Worm (Caenorhabditis elegans) whole organism, mixed stage, embryonic: ENCODE data around the gene Y75B12B.1.

Source experiments
- mab-5 ChIP-seq: fragments of 150-350 bp; optimal IDR thresholded peaks from 2 replicates; lab custom pipeline; 2014; ENCODE audit warnings: missing biosample characterization, missing genetic modification characterization
- nhr-237 ChIP-seq: fragments of 150-350 bp; optimal IDR thresholded peaks from 2 replicates; lab custom pipeline; 2014; ENCODE audit warnings: missing biosample characterization, missing genetic modification characterization
- nhr-28 ChIP-seq: fragments of 150-350 bp; optimal IDR thresholded peaks from 2 replicates; lab custom pipeline; 2014; ENCODE audit warnings: missing biosample characterization, missing genetic modification characterization
- snpc-4 ChIP-seq: fragments of 150-350 bp; optimal IDR thresholded peaks from 2 replicates; lab custom pipeline; 2014; ENCODE audit warnings: missing biosample characterization, missing genetic modification characterization

ce11 chrV:15153277-15153676, 31.2 kb upstream of the Y75B12B.1 start, which contains the start of gene srh-55:
- TF ChIP-seq nhr-28 (tag; lab: Kevin White, UChicago) (no peak), nhr-237 (tag; lab: Kevin White, UChicago) (no peak), snpc-4 (tag; lab: Kevin White, UChicago) (no peak), mab-5 (tag; lab: Kevin White, UChicago) (no peak)
